Worm (Caenorhabditis elegans) whole organism, early embryonic: Measurements from ENCODE around the gene F38E1.6.

Experiments used
- B0310.2 ChIP-seq: sonication (generic microtip); optimal IDR thresholded peaks from 2 replicates; lab custom pipeline; 2016; ENCODE audit warnings: mild to moderate bottlenecking, missing genetic modification characterization, missing compliant biosample characterization
- F13C5.2 ChIP-seq: sonication (generic microtip); optimal IDR thresholded peaks from 2 replicates; lab custom pipeline; 2017; ENCODE audit warnings: mild to moderate bottlenecking, missing genetic modification characterization, inconsistent platforms, missing compliant biosample characterization
- ama-1 ChIP-seq: fragments of 150-350 bp; optimal IDR thresholded peaks from 2 replicates; lab custom pipeline; 2014
- ceh-13 ChIP-seq: fragments of 200-800 bp; sonication (Bioruptor generic); optimal IDR thresholded peaks from 2 replicates; lab custom pipeline; 2018; ENCODE audit warnings: mild to moderate bottlenecking, missing genetic modification characterization, missing compliant biosample characterization
- flt-1 ChIP-seq: fragments of 200-800 bp; sonication (Bioruptor generic); IDR thresholded peaks from 2 replicates; pipeline ENCODE4 v1.3.6; 2022; ENCODE audit warnings: missing genetic modification characterization, missing compliant biosample characterization
- hmbx-1 ChIP-seq: sonication (generic microtip); optimal IDR thresholded peaks from 2 replicates; lab custom pipeline; 2016; ENCODE audit warnings: mild to moderate bottlenecking, missing genetic modification characterization, missing compliant biosample characterization
- hmg-4 ChIP-seq: fragments of 200-800 bp; sonication (Bioruptor generic); optimal IDR thresholded peaks from 2 replicates; lab custom pipeline; 2018; ENCODE audit warnings: mild to moderate bottlenecking, missing genetic modification characterization, missing compliant biosample characterization
- sea-1 ChIP-seq: fragments of 200-800 bp; sonication (Bioruptor generic); conservative IDR thresholded peaks from 2 replicates; pipeline ENCODE4 v1.3.6; 2022; ENCODE audit warnings: missing genetic modification characterization, missing compliant biosample characterization
- tbx-11 ChIP-seq: fragments of 200-800 bp; sonication (Bioruptor generic); IDR thresholded peaks from 2 replicates; pipeline ENCODE4 v1.3.6; 2022; ENCODE audit warnings: missing genetic modification characterization, missing compliant biosample characterization
- tra-4 ChIP-seq: sonication (generic microtip); optimal IDR thresholded peaks from 2 replicates; lab custom pipeline; 2017; ENCODE audit warnings: missing genetic modification characterization, missing compliant biosample characterization

- no peak for TF ChIP-seq flt-1
- TF ChIP-seq ama-1, result no peak
- no peak for TF ChIP-seq B0310.2 (tag; lab: Kevin White, UChicago)
- no peak for TF ChIP-seq F13C5.2 (tag; lab: Kevin White, UChicago)
- no peak for TF ChIP-seq hmg-4 (GFP tag; lab: Kevin White, UChicago)
- TF ChIP-seq sea-1 (GFP tag; lab: Robert Waterston, UW), result no peak
- TF ChIP-seq tbx-11 (GFP tag; lab: Robert Waterston, UW), result no peak
- TF ChIP-seq ceh-13 (GFP tag; lab: Kevin White, UChicago), result no peak
- TF ChIP-seq hmbx-1 (tag; lab: Kevin White, UChicago), result no peak
- no peak for TF ChIP-seq tra-4
Measured at ce11 chrV:8351371-8351770, 8.5 kb upstream of the F38E1.6 start, which contains the start of gene srsx-22.
